Worm (Caenorhabditis elegans): Measurements from ENCODE around the gene C06G1.1.

DNA sequence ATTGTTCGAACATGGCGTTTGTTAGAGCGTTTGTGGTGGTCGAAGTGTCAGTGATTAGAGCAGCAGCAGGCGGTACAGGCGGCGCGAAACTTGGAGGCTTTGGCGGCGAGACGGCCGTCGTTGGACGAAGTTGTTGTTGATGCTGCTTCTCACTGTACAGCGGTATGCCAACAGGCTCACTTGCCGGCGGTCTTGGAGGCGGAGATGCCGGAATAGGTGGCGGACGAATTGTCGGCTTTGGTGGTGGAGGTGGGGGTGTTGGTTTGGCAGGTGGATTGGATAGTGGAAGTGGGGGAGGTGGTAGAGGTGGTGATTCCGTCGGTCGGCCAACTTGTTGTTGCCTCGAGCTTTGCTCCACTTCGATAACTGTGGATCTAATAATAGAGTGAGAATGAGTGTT, 38.1 kb downstream of the C06G1.1 start:
- TF ChIP-seq flt-1 (GFP tag; IDR thresholded peaks at IDR 0.05) (peak; percentile 56; the same call in 1 of the 2 replicates), tab-1 (GFP tag; IDR thresholded peaks at IDR 0.05) (no peak), T22C8.4 (GFP tag; IDR thresholded peaks at IDR 0.05) (no peak)
